Worm (Caenorhabditis elegans): ENCODE results near the gene mig-22.
A peak's percentile ranks its signal among the peaks of the same experiment; 100 is the strongest.

The mig-22 gene

DNA sequence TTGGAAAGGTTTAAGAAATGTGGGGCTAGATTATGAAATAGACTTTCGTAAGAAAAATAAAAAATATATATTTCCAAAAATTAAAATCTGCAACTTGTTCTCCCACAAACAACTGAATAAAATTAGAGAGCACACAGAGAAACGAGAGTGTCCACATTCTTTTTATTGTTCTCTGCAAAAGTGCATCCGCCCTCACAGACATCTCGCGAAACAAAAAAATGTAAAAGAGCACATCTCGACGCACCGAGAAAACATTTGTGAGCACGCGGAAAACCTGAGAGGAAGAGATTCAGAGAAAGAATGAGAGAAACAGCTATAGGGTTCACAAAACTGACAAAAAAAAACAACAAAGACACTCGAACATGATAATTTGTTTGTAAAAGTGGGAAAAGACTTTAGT lies 14.9 kb upstream of the mig-22 start (continued):
- no peak for TF ChIP-seq zip-4 (GFP tag; optimal IDR thresholded peaks at IDR 0.05)
- peak; percentile 3 for TF ChIP-seq mep-1 (tag; optimal IDR thresholded peaks at IDR 0.05)
- TF ChIP-seq nhr-12 (tag; optimal IDR thresholded peaks at IDR 0.05), result no peak
- TF ChIP-seq C04F5.9 (tag; optimal IDR thresholded peaks at IDR 0.05), result no peak
- no peak for TF ChIP-seq unc-130 (tag; optimal IDR thresholded peaks at IDR 0.05)
- TF ChIP-seq unc-98 (GFP tag; IDR thresholded peaks at IDR 0.05), result no peak
- no peak for TF ChIP-seq aly-2 (tag; optimal IDR thresholded peaks at IDR 0.05)
- no peak for TF ChIP-seq sox-4 (tag; optimal IDR thresholded peaks at IDR 0.05)
- no peak for TF ChIP-seq ztf-11 (tag; optimal IDR thresholded peaks at IDR 0.05)
- no peak for TF ChIP-seq mab-9 (GFP tag; IDR thresholded peaks at IDR 0.05)
- TF ChIP-seq C16A3.4 (tag; optimal IDR thresholded peaks at IDR 0.05), result no peak
- no peak for TF ChIP-seq nhr-76 (tag; optimal IDR thresholded peaks at IDR 0.05)
- no peak for TF ChIP-seq rnt-1 (tag; optimal IDR thresholded peaks at IDR 0.05)
- no peak for TF ChIP-seq unc-62 (GFP tag; optimal IDR thresholded peaks at IDR 0.05)
- TF ChIP-seq mdl-1 (tag; optimal IDR thresholded peaks at IDR 0.05), result no peak
- no peak for TF ChIP-seq nhr-85 (tag)
- no peak for TF ChIP-seq snpc-4 (tag; optimal IDR thresholded peaks at IDR 0.05)
- TF ChIP-seq ama-1 (optimal IDR thresholded peaks at IDR 0.05), result no peak
- no peak for TF ChIP-seq snu-23 (GFP tag; optimal IDR thresholded peaks at IDR 0.05)
- TF ChIP-seq hpl-2 (GFP tag; optimal IDR thresholded peaks at IDR 0.05), result no peak
- TF ChIP-seq egl-27 (tag; optimal IDR thresholded peaks at IDR 0.05), result no peak
- no peak for TF ChIP-seq ztf-4 (tag; optimal IDR thresholded peaks at IDR 0.05)
- no peak for TF ChIP-seq lin-13 (GFP tag; optimal IDR thresholded peaks at IDR 0.05)
- no peak for TF ChIP-seq nhr-77 (tag; optimal IDR thresholded peaks at IDR 0.05)
- TF ChIP-seq fkh-10 (GFP tag; optimal IDR thresholded peaks at IDR 0.05), result peak; percentile 67
- no peak for TF ChIP-seq efl-1 (optimal IDR thresholded peaks at IDR 0.05)
- TF ChIP-seq efl-1 (GFP tag; optimal IDR thresholded peaks at IDR 0.05 in 1 of 2), result peak; percentile 2 to 3
- TF ChIP-seq blmp-1 (tag; optimal IDR thresholded peaks at IDR 0.05), result no peak
- TF ChIP-seq jun-1 (tag; optimal IDR thresholded peaks at IDR 0.05), result no peak
- TF ChIP-seq tbx-2 (tag; optimal IDR thresholded peaks at IDR 0.05), result no peak
- no peak for TF ChIP-seq nhr-237 (tag; optimal IDR thresholded peaks at IDR 0.05)
- TF ChIP-seq fkh-4 (tag; optimal IDR thresholded peaks at IDR 0.05; ENCODE audit: borderline replicate concordance), result no peak
- no peak for TF ChIP-seq nhr-28 (tag; optimal IDR thresholded peaks at IDR 0.05)
- no peak for TF ChIP-seq Y116A8C.19 (tag; optimal IDR thresholded peaks at IDR 0.05; ENCODE audit: borderline replicate concordance)
- TF ChIP-seq lin-35 (GFP tag; optimal IDR thresholded peaks at IDR 0.05), result no peak
- TF ChIP-seq lin-39 (tag; optimal IDR thresholded peaks at IDR 0.05), result no peak
- no peak for TF ChIP-seq nhr-20 (tag; optimal IDR thresholded peaks at IDR 0.05)
- no peak for TF ChIP-seq irx-1 (tag; optimal IDR thresholded peaks at IDR 0.05)
- TF ChIP-seq lin-14 (GFP tag; optimal IDR thresholded peaks at IDR 0.05), result peak; percentile 86
- TF ChIP-seq dsc-1 (tag; optimal IDR thresholded peaks at IDR 0.05), result peak; percentile 14
- no peak for TF ChIP-seq nhr-47 (tag; optimal IDR thresholded peaks at IDR 0.05)
- TF ChIP-seq nhr-71 (tag; optimal IDR thresholded peaks at IDR 0.05), result peak; percentile 39
- no peak for TF ChIP-seq pqm-1 (tag; optimal IDR thresholded peaks at IDR 0.05)
- TF ChIP-seq pax-3 (tag; optimal IDR thresholded peaks at IDR 0.05), result no peak
- TF ChIP-seq unc-30 (tag; optimal IDR thresholded peaks at IDR 0.05), result no peak
- TF ChIP-seq dpl-1 (GFP tag; optimal IDR thresholded peaks at IDR 0.05), result no peak
- TF ChIP-seq lir-3 (tag; optimal IDR thresholded peaks at IDR 0.05; ENCODE audit: poor library complexity), result no peak
- TF ChIP-seq ets-5 (GFP tag; IDR thresholded peaks at IDR 0.05), result no peak
- TF ChIP-seq sup-37 (GFP tag; optimal IDR thresholded peaks at IDR 0.05), result no peak
- TF ChIP-seq lin-15B (tag; optimal IDR thresholded peaks at IDR 0.05), result no peak
- TF ChIP-seq nhr-11 (tag; optimal IDR thresholded peaks at IDR 0.05), result no peak
- no peak for TF ChIP-seq zag-1 (tag; optimal IDR thresholded peaks at IDR 0.05)
- TF ChIP-seq hlh-4 (tag; optimal IDR thresholded peaks at IDR 0.05), result no peak
- no peak for TF ChIP-seq ceh-90 (tag; optimal IDR thresholded peaks at IDR 0.05)
- TF ChIP-seq fos-1 (tag; optimal IDR thresholded peaks at IDR 0.05), result no peak
- no peak for TF ChIP-seq elt-2 (tag; optimal IDR thresholded peaks at IDR 0.05)

Data from whole organism, L1 larva.